Worm (Caenorhabditis elegans) whole organism, L1 larva: Measurements from ENCODE around the gene let-767.

ENCODE experiments used
- C04F5.9 ChIP-seq: sonication (generic microtip); optimal IDR thresholded peaks from 2 replicates; lab custom pipeline; 2016; ENCODE audit warnings: missing genetic modification characterization, missing compliant biosample characterization
- C34B4.2 ChIP-seq: sonication (generic microtip); optimal IDR thresholded peaks from 2 replicates; lab custom pipeline; 2017; ENCODE audit warnings: mild to moderate bottlenecking, missing genetic modification characterization, missing compliant biosample characterization
- F16B12.6 ChIP-seq: fragments of 150-350 bp; optimal IDR thresholded peaks from 2 replicates; lab custom pipeline; 2014; ENCODE audit warnings: missing biosample characterization, missing genetic modification characterization
- aha-1 ChIP-seq: fragments of 150-350 bp; optimal IDR thresholded peaks from 2 replicates; lab custom pipeline; 2014; ENCODE audit warnings: missing biosample characterization, missing genetic modification characterization
- aly-2 ChIP-seq: fragments of 150-350 bp; optimal IDR thresholded peaks from 2 replicates; lab custom pipeline; 2014; ENCODE audit warnings: missing biosample characterization, missing genetic modification characterization
- ceh-63 ChIP-seq: fragments of 200-800 bp; sonication (Bioruptor generic); optimal IDR thresholded peaks from 2 replicates; lab custom pipeline; 2018; ENCODE audit warnings: mild to moderate bottlenecking, missing genetic modification characterization, missing compliant biosample characterization
- ceh-8 ChIP-seq: fragments of 200-800 bp; sonication (Bioruptor generic); optimal IDR thresholded peaks from 2 replicates; lab custom pipeline; 2018; ENCODE audit warnings: mild to moderate bottlenecking, missing genetic modification characterization, moderate library complexity, missing compliant biosample characterization
- ceh-82 ChIP-seq, 3 experiments: fragments of 150-350 bp in 1 of 3; sonication (generic microtip) in 2 of 3; optimal IDR thresholded peaks; 2 replicates each; lab custom pipeline; 2014 to 2017; ENCODE audit warnings: missing biosample characterization in 3 of 3, missing genetic modification characterization in 3 of 3
- dsc-1 ChIP-seq: sonication (generic microtip); optimal IDR thresholded peaks from 2 replicates; lab custom pipeline; 2016; ENCODE audit warnings: mild to moderate bottlenecking, missing genetic modification characterization, missing compliant biosample characterization
- efl-1 ChIP-seq, 4 experiments: fragments of 150-350 bp; optimal IDR thresholded peaks in 3 of 4; peaks in 1 of 4; 1 replicate in 1 of 4; 2 replicates in 3 of 4; lab custom pipeline; 2014; ENCODE audit warnings: missing biosample characterization in 2 of 4, missing genetic modification characterization in 2 of 4, missing genetic modification reagents in 2 of 4
- egl-13 ChIP-seq: sonication (generic microtip); optimal IDR thresholded peaks from 2 replicates; lab custom pipeline; 2016; ENCODE audit warnings: missing genotype, missing genetic modification reagents, missing genetic modification characterization, missing compliant biosample characterization
- elt-2 ChIP-seq: sonication (generic microtip); optimal IDR thresholded peaks from 2 replicates; lab custom pipeline; 2016; ENCODE audit warnings: missing genetic modification characterization, mild to moderate bottlenecking, inconsistent platforms, missing compliant biosample characterization, missing genetic modification reagents
- elt-3 ChIP-seq, 6 experiments: fragments of 150-350 bp in 1 of 6; sonication (generic microtip); optimal IDR thresholded peaks; 2 replicates each; lab custom pipeline; 2017 to 2018; ENCODE audit warnings: missing biosample characterization in 6 of 6, missing genetic modification characterization in 6 of 6, inconsistent platforms in 1 of 6
- ets-5 ChIP-seq: fragments of 200-800 bp; sonication (Bioruptor generic); IDR thresholded peaks from 2 replicates; pipeline ENCODE4 v1.3.6; 2022; ENCODE audit warnings: missing genetic modification characterization, missing compliant biosample characterization
- fkh-4 ChIP-seq: sonication (generic microtip); optimal IDR thresholded peaks from 2 replicates; lab custom pipeline; 2016; ENCODE audit warnings: missing compliant biosample characterization, missing genetic modification characterization, borderline replicate concordance
- fkh-8 ChIP-seq: sonication (generic microtip); optimal IDR thresholded peaks from 2 replicates; lab custom pipeline; 2016; ENCODE audit warnings: mild to moderate bottlenecking, missing genetic modification characterization, missing compliant biosample characterization
- grh-1 ChIP-seq: fragments of 200-800 bp; sonication (Bioruptor generic); IDR thresholded peaks from 2 replicates; pipeline ENCODE4 v1.3.6; 2022; ENCODE audit warnings: missing genetic modification reagents, missing genetic modification characterization, missing compliant biosample characterization
- irx-1 ChIP-seq: sonication (generic microtip); optimal IDR thresholded peaks from 2 replicates; lab custom pipeline; 2016; ENCODE audit warnings: missing genetic modification characterization, missing compliant biosample characterization
- lin-13 ChIP-seq: fragments of 150-350 bp; optimal IDR thresholded peaks from 2 replicates; lab custom pipeline; 2014; ENCODE audit warnings: missing biosample characterization, missing genetic modification reagents, missing genetic modification characterization
- lin-14 ChIP-seq: fragments of 200-800 bp; sonication (Bioruptor generic); optimal IDR thresholded peaks from 2 replicates; lab custom pipeline; 2018; ENCODE audit warnings: mild to moderate bottlenecking, missing genetic modification characterization, moderate library complexity, missing compliant biosample characterization
- lin-35 ChIP-seq, 2 experiments: fragments of 150-350 bp; optimal IDR thresholded peaks; 2 replicates each; lab custom pipeline; 2014; ENCODE audit warnings: missing biosample characterization in 2 of 2, missing genetic modification characterization in 2 of 2, missing genetic modification reagents in 2 of 2
- lsy-2 ChIP-seq, 2 experiments: fragments of 150-350 bp; optimal IDR thresholded peaks; 2 replicates each; lab custom pipeline; 2014; ENCODE audit warnings: missing biosample characterization in 2 of 2, missing genetic modification characterization in 2 of 2
- mef-2 ChIP-seq: fragments of 150-350 bp; optimal IDR thresholded peaks from 2 replicates; lab custom pipeline; 2014; ENCODE audit warnings: missing biosample characterization, missing genetic modification characterization
- mep-1 ChIP-seq: fragments of 150-350 bp; optimal IDR thresholded peaks from 2 replicates; lab custom pipeline; 2014; ENCODE audit warnings: missing biosample characterization, missing genetic modification characterization
- nhr-12 ChIP-seq: sonication (generic microtip); optimal IDR thresholded peaks from 2 replicates; lab custom pipeline; 2017; ENCODE audit warnings: missing biosample characterization, missing genetic modification characterization
- nhr-20 ChIP-seq: sonication (generic microtip); optimal IDR thresholded peaks from 2 replicates; lab custom pipeline; 2016; ENCODE audit warnings: mild to moderate bottlenecking, missing genetic modification characterization, missing compliant biosample characterization
- nhr-28 ChIP-seq: fragments of 150-350 bp; optimal IDR thresholded peaks from 2 replicates; lab custom pipeline; 2014; ENCODE audit warnings: missing biosample characterization, missing genetic modification characterization
- nhr-71 ChIP-seq: sonication (generic microtip); optimal IDR thresholded peaks from 2 replicates; lab custom pipeline; 2016; ENCODE audit warnings: mild to moderate bottlenecking, missing genetic modification characterization, moderate library complexity, missing compliant biosample characterization
- nhr-76 ChIP-seq: sonication (generic microtip); optimal IDR thresholded peaks from 2 replicates; lab custom pipeline; 2017; ENCODE audit warnings: missing biosample characterization, missing genetic modification characterization
- nhr-77 ChIP-seq: fragments of 150-350 bp; optimal IDR thresholded peaks from 2 replicates; lab custom pipeline; 2014; ENCODE audit warnings: missing biosample characterization, missing genetic modification characterization
- pqm-1 ChIP-seq: sonication (generic microtip); optimal IDR thresholded peaks from 3 replicates; lab custom pipeline; 2017; ENCODE audit warnings: missing biosample characterization, missing genetic modification characterization
- rnt-1 ChIP-seq: sonication (generic microtip); optimal IDR thresholded peaks from 2 replicates; lab custom pipeline; 2016; ENCODE audit warnings: mild to moderate bottlenecking, missing genetic modification characterization, moderate library complexity, missing compliant biosample characterization
- skn-1 ChIP-seq: fragments of 150-350 bp; optimal IDR thresholded peaks from 2 replicates; lab custom pipeline; 2014; ENCODE audit warnings: missing biosample characterization, missing genetic modification characterization
- sox-4 ChIP-seq: sonication (generic microtip); optimal IDR thresholded peaks from 2 replicates; lab custom pipeline; 2016; ENCODE audit warnings: missing genetic modification characterization, missing compliant biosample characterization
- sup-37 ChIP-seq: fragments of 200-800 bp; sonication (Bioruptor generic); optimal IDR thresholded peaks from 2 replicates; lab custom pipeline; 2018; ENCODE audit warnings: mild to moderate bottlenecking, missing genetic modification characterization, missing compliant biosample characterization
- swsn-7 ChIP-seq: sonication (generic microtip); optimal IDR thresholded peaks from 2 replicates; lab custom pipeline; 2016; ENCODE audit warnings: missing genetic modification characterization, missing compliant biosample characterization
- tbx-2 ChIP-seq: sonication (generic microtip); optimal IDR thresholded peaks from 2 replicates; lab custom pipeline; 2016; ENCODE audit warnings: missing genetic modification characterization, missing compliant biosample characterization
- tlp-1 ChIP-seq: fragments of 150-350 bp; optimal IDR thresholded peaks from 2 replicates; lab custom pipeline; 2014; ENCODE audit warnings: missing biosample characterization, missing genetic modification characterization
- unc-86 ChIP-seq: sonication (generic microtip); optimal IDR thresholded peaks from 2 replicates; lab custom pipeline; 2016; ENCODE audit warnings: missing genetic modification characterization, missing compliant biosample characterization
- xbp-1 ChIP-seq: sonication (generic microtip); optimal IDR thresholded peaks from 2 replicates; lab custom pipeline; 2016; ENCODE audit warnings: missing genetic modification characterization, missing compliant biosample characterization

Gene let-767

DNA sequence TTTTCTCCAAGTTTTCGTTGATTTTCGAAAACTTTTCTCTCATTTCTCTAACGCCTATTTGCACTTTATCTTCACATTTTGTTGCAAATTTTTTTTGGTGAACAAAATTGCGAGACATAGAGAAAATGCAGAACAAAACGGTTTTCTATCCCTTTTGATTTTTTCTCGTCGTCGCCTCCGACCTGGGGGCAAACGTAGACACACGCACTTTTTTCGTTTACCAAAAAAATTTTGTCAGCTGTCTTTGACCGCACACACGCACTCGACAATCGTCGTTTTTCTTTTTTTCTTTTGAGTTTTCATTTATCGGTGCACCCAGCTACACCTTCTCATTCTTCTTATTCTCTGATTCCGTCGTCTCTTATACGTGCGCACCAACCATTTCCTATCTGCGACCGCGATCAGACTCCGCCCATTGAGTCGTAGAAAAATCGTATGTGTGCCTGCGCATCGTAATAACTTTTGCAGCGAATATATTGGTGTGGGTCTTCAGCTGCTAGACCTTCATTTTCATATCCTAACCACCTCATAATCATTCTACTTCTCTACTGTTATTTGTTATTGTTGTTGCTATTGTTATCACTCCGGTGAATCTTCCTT lies 22.7 kb upstream of the let-767 start (continued):
- TF ChIP-seq nhr-12 (tag; lab: Kevin White, UChicago) (no peak), dsc-1 (no peak), F16B12.6 (tag; lab: Kevin White, UChicago) (peak; percentile 31), nhr-20 (peak; percentile 90), C04F5.9 (tag; lab: Kevin White, UChicago) (no peak), lin-35 (GFP tag; optimal IDR thresholded peaks at IDR 0.05; lab: Kevin White, UChicago) (peak in 1 of 2 experiments; percentile 54), ceh-63 (GFP tag; lab: Kevin White, UChicago) (no peak), tbx-2 (tag; lab: Kevin White, UChicago) (peak; percentile 70), fkh-4 (tag; lab: Kevin White, UChicago) (no peak), egl-13 (tag; lab: Kevin White, UChicago) (no peak), aly-2 (tag; lab: Kevin White, UChicago) (no peak), ceh-8 (no peak), mef-2 (no peak), irx-1 (tag; lab: Kevin White, UChicago) (peak; percentile 67), tlp-1 (tag; lab: Kevin White, UChicago) (no peak), ceh-82 (tag; optimal IDR thresholded peaks at IDR 0.05; lab: Kevin White, UChicago) (peak in 2 of 3 experiments; percentile 14 to 22), nhr-77 (peak; percentile 53), nhr-28 (tag; lab: Kevin White, UChicago) (no peak), grh-1 (GFP tag; lab: Robert Waterston, UW) (peak; percentile 57), skn-1 (tag; lab: Kevin White, UChicago) (peak; percentile 25), pqm-1 (tag; lab: Kevin White, UChicago) (no peak), fkh-8 (tag; lab: Kevin White, UChicago) (no peak), C34B4.2 (tag; lab: Kevin White, UChicago) (no peak), aha-1 (tag; lab: Kevin White, UChicago) (no peak), mep-1 (tag; lab: Kevin White, UChicago) (peak; percentile 70), sup-37 (GFP tag; lab: Kevin White, UChicago) (no peak), sox-4 (tag; lab: Kevin White, UChicago) (no peak), ets-5 (GFP tag; lab: Robert Waterston, UW) (no peak), swsn-7 (tag; lab: Kevin White, UChicago) (peak; percentile 53), nhr-76 (tag; lab: Kevin White, UChicago) (no peak), xbp-1 (peak; percentile 25), unc-86 (tag; lab: Kevin White, UChicago) (no peak), rnt-1 (peak; percentile 81)

DNA sequence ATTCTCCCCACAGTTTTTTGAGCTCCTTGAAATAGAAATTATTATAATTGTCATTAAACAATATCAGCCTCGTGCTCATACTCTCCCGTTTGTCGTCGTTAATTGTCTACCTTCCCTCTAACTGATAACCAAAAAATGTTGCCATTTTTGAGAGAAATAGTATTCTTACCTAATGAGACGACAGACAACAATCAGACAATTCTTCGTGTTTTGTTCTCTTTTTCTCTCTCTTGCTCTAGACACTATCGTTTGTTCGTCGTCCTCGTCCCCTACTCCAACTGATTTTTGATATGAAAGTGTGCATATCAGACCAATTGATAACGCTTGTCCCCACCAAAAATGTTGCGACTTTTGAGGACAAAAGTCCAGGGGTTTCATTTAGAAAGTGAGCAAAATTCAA lies 21.8 kb upstream of the let-767 start:
- TF ChIP-seq pqm-1 (tag; lab: Kevin White, UChicago) (no peak), elt-2 (tag; lab: Kevin White, UChicago) (peak; percentile 83), egl-13 (tag; lab: Kevin White, UChicago) (peak; percentile 38), aha-1 (tag; lab: Kevin White, UChicago) (no peak), nhr-71 (tag; lab: Kevin White, UChicago) (peak; percentile 39), lsy-2 (tag; optimal IDR thresholded peaks at IDR 0.05; lab: Kevin White, UChicago) (peak in 1 of 2 experiments; percentile 4), lin-14 (GFP tag; lab: Kevin White, UChicago) (peak; percentile 29), efl-1 (optimal IDR thresholded peaks at IDR 0.05; lab: Kevin White, UChicago) (no peak), efl-1 (GFP tag; optimal IDR thresholded peaks at IDR 0.05 in 1 of 2; lab: Kevin White, UChicago) (peak in 1 of 2 experiments; percentile 93), nhr-20 (peak; percentile 18), lin-13 (GFP tag; lab: Kevin White, UChicago) (no peak), lin-35 (GFP tag; optimal IDR thresholded peaks at IDR 0.05; lab: Kevin White, UChicago) (peak in 1 of 2 experiments; percentile 57), elt-3 (tag; optimal IDR thresholded peaks at IDR 0.05; lab: Kevin White, UChicago) (peak in 1 of 6 experiments; percentile 25)
